Fruit fly (Drosophila melanogaster) whole organism, embryonic: ENCODE measurements around the gene Pk34A.

Experiments
- BEAF-32 ChIP-seq: fragments of 200-800 bp; sonication (Bioruptor generic); optimal IDR thresholded peaks from 3 replicates; lab custom pipeline; 2017; ENCODE audit warnings: missing biosample characterization, missing genetic modification characterization, mild to moderate bottlenecking, moderate library complexity, missing genetic modification reagents
- Blimp-1 ChIP-seq: fragments of 200-800 bp; sonication (Bioruptor generic); optimal IDR thresholded peaks from 3 replicates; lab custom pipeline; 2018; ENCODE audit warnings: missing biosample characterization, missing genetic modification characterization, mild to moderate bottlenecking, moderate library complexity, missing genetic modification reagents
- CG13624 ChIP-seq: fragments of 200-800 bp; sonication (Bioruptor generic); optimal IDR thresholded peaks from 2 replicates; lab custom pipeline; 2016; ENCODE audit warnings: missing biosample characterization, missing genetic modification characterization
- CG15073 ChIP-seq: fragments of 200-800 bp; sonication (Bioruptor generic); optimal IDR thresholded peaks from 2 replicates; lab custom pipeline; 2016; ENCODE audit warnings: missing biosample characterization, missing genetic modification characterization
- CG15514 ChIP-seq: fragments of 200-800 bp; sonication (Bioruptor generic); optimal IDR thresholded peaks from 3 replicates; lab custom pipeline; 2017; ENCODE audit warnings: missing biosample characterization, missing genetic modification characterization, mild to moderate bottlenecking, moderate library complexity, missing genetic modification reagents
- CG1792 ChIP-seq: fragments of 200-800 bp; sonication (Bioruptor generic); optimal IDR thresholded peaks from 2 replicates; lab custom pipeline; 2016; ENCODE audit warnings: missing biosample characterization, missing genetic modification characterization
- CG18619 ChIP-seq: fragments of 200-800 bp; sonication (Bioruptor generic); optimal IDR thresholded peaks from 3 replicates; lab custom pipeline; 2017; ENCODE audit warnings: missing biosample characterization, mild to moderate bottlenecking, missing genetic modification characterization
- CG18764 ChIP-seq: fragments of 200-800 bp; sonication (Bioruptor generic); optimal IDR thresholded peaks from 3 replicates; lab custom pipeline; 2016; ENCODE audit warnings: missing biosample characterization, missing genetic modification characterization
- CG2199 ChIP-seq: fragments of 200-800 bp; sonication (Bioruptor generic); IDR thresholded peaks from 3 replicates; pipeline ENCODE4 v1.3.6; 2022; ENCODE audit warnings: missing biosample characterization, missing genetic modification characterization
- CG2202 ChIP-seq: fragments of 200-800 bp; sonication (Bioruptor generic); optimal IDR thresholded peaks from 2 replicates; lab custom pipeline; 2018; ENCODE audit warnings: missing biosample characterization, mild to moderate bottlenecking, missing genetic modification characterization
- CG2889 ChIP-seq: fragments of 200-800 bp; sonication (Bioruptor generic); IDR thresholded peaks from 3 replicates; pipeline ENCODE4 v1.3.6; 2022; ENCODE audit warnings: missing biosample characterization, missing genetic modification characterization
- CG4282 ChIP-seq: fragments of 200-800 bp; sonication (Bioruptor generic); optimal IDR thresholded peaks from 2 replicates; lab custom pipeline; 2016; ENCODE audit warnings: missing biosample characterization, missing genetic modification characterization
- CG6254 ChIP-seq: fragments of 200-800 bp; sonication (Bioruptor generic); optimal IDR thresholded peaks from 3 replicates; lab custom pipeline; 2017; ENCODE audit warnings: mild to moderate bottlenecking, missing biosample characterization, missing genetic modification reagents, missing genetic modification characterization
- CG7987 ChIP-seq: fragments of 200-800 bp; sonication (Bioruptor generic); optimal IDR thresholded peaks from 2 replicates; lab custom pipeline; 2018; ENCODE audit warnings: missing biosample characterization, mild to moderate bottlenecking, missing genetic modification characterization, moderate library complexity
- CHES-1-like ChIP-seq: fragments of 200-800 bp; sonication (Bioruptor generic); optimal IDR thresholded peaks from 2 replicates; lab custom pipeline; 2016; ENCODE audit warnings: missing biosample characterization, missing genetic modification characterization
- CkIIα-i1 ChIP-seq: fragments of 200-800 bp; sonication (Bioruptor generic); IDR thresholded peaks from 2 replicates; pipeline ENCODE4 v1.3.6; 2022; ENCODE audit warnings: missing biosample characterization, missing genetic modification characterization
- Dp ChIP-seq: fragments of 200-800 bp; sonication (Bioruptor generic); optimal IDR thresholded peaks from 2 replicates; lab custom pipeline; 2018; ENCODE audit warnings: missing biosample characterization, mild to moderate bottlenecking, missing genetic modification characterization, moderate library complexity
- ERR ChIP-seq: fragments of 200-800 bp; sonication (Bioruptor generic); optimal IDR thresholded peaks from 2 replicates; lab custom pipeline; 2016; ENCODE audit warnings: missing biosample characterization, missing genetic modification characterization
- Elba2 ChIP-seq: fragments of 200-800 bp; sonication (Bioruptor generic); optimal IDR thresholded peaks from 3 replicates; lab custom pipeline; 2016; ENCODE audit warnings: missing biosample characterization, missing genetic modification characterization
- HmgD ChIP-seq: fragments of 200-800 bp; sonication (Bioruptor generic); optimal IDR thresholded peaks from 3 replicates; lab custom pipeline; 2016; ENCODE audit warnings: missing biosample characterization, missing genetic modification characterization
- Hr78 ChIP-seq, 2 experiments: fragments of 200-800 bp in 1 of 2; fragments of >200 bp in 1 of 2; sonication (Bioruptor generic) in 1 of 2; optimal IDR thresholded peaks; 2 replicates each; lab custom pipeline; 2017 to 2019; ENCODE audit warnings: missing biosample characterization in 2 of 2, missing genetic modification characterization in 2 of 2, mild to moderate bottlenecking in 1 of 2, moderate library complexity in 1 of 2
- Lpt ChIP-seq: fragments of >200 bp; optimal IDR thresholded peaks from 2 replicates; lab custom pipeline; 2018; ENCODE audit warnings: missing biosample characterization, missing genetic modification characterization
- MESR4 ChIP-seq: fragments of 200-800 bp; sonication (Bioruptor generic); optimal IDR thresholded peaks from 2 replicates; lab custom pipeline; 2018; ENCODE audit warnings: missing biosample characterization, mild to moderate bottlenecking, missing genetic modification characterization, moderate library complexity
- NC2α ChIP-seq: fragments of 200-800 bp; sonication (Bioruptor generic); optimal IDR thresholded peaks from 2 replicates; lab custom pipeline; 2016; ENCODE audit warnings: missing biosample characterization, missing genetic modification characterization
- Nf-YB ChIP-seq: fragments of 200-800 bp; sonication (Bioruptor generic); optimal IDR thresholded peaks from 3 replicates; lab custom pipeline; 2019; ENCODE audit warnings: missing biosample characterization, mild to moderate bottlenecking, missing genetic modification characterization, moderate library complexity
- Opbp ChIP-seq: fragments of 200-800 bp; sonication (Bioruptor generic); IDR thresholded peaks from 3 replicates; pipeline ENCODE4 v1.3.6; 2022; ENCODE audit warnings: missing biosample characterization, missing genetic modification characterization; ENCODE audit not compliant: partially characterized antibody
- Six4 ChIP-seq: fragments of 200-800 bp; sonication (Bioruptor generic); optimal IDR thresholded peaks from 2 replicates; lab custom pipeline; 2016; ENCODE audit warnings: missing biosample characterization, missing genetic modification characterization
- Tbp ChIP-seq: fragments of >200 bp; optimal IDR thresholded peaks from 2 replicates; lab custom pipeline; 2018; ENCODE audit warnings: missing biosample characterization, missing genetic modification characterization
- ac ChIP-seq: fragments of 200-800 bp; sonication (Bioruptor generic); optimal IDR thresholded peaks from 3 replicates; lab custom pipeline; 2017; ENCODE audit warnings: missing biosample characterization, mild to moderate bottlenecking, missing genetic modification characterization
- bcd ChIP-seq: fragments of 200-800 bp; sonication (Bioruptor generic); optimal IDR thresholded peaks from 2 replicates; lab custom pipeline; 2017; ENCODE audit warnings: missing biosample characterization, mild to moderate bottlenecking, missing genetic modification characterization
- cato ChIP-seq: fragments of 200-800 bp; sonication (Bioruptor generic); optimal IDR thresholded peaks from 2 replicates; lab custom pipeline; 2016; ENCODE audit warnings: missing biosample characterization, missing genetic modification characterization, borderline replicate concordance
- chinmo ChIP-seq: fragments of 200-800 bp; sonication (Bioruptor generic); IDR thresholded peaks from 4 replicates; pipeline ENCODE4 v1.3.6; 2022; ENCODE audit warnings: missing biosample characterization, missing genetic modification characterization; ENCODE audit not compliant: partially characterized antibody
- ftz-f1 ChIP-seq: fragments of 200-800 bp; sonication (Bioruptor generic); optimal IDR thresholded peaks from 2 replicates; lab custom pipeline; 2016; ENCODE audit warnings: missing biosample characterization, missing genetic modification characterization
- gcm2 ChIP-seq: fragments of 200-800 bp; sonication (Bioruptor generic); optimal IDR thresholded peaks from 2 replicates; lab custom pipeline; 2016; ENCODE audit warnings: missing biosample characterization, missing genetic modification characterization
- gem ChIP-seq: fragments of 200-800 bp; sonication (Bioruptor generic); optimal IDR thresholded peaks from 2 replicates; lab custom pipeline; 2019; ENCODE audit warnings: missing biosample characterization, mild to moderate bottlenecking, missing genetic modification characterization, moderate library complexity
- gfzf ChIP-seq: fragments of 200-800 bp; sonication (Bioruptor generic); optimal IDR thresholded peaks from 2 replicates; lab custom pipeline; 2016; ENCODE audit warnings: missing biosample characterization, mild to moderate bottlenecking, missing genetic modification characterization, moderate library complexity
- hkb ChIP-seq, 2 experiments: fragments of 200-800 bp in 1 of 2; fragments of >200 bp in 1 of 2; sonication (Bioruptor generic) in 1 of 2; IDR thresholded peaks in 1 of 2; optimal IDR thresholded peaks in 1 of 2; 2 replicates each; pipeline versions ENCODE4 v1.3.6 to Lab custom; 2017 to 2022; ENCODE audit warnings: missing biosample characterization in 1 of 2, missing genetic modification characterization in 1 of 2
- lab ChIP-seq: fragments of 200-800 bp; sonication (Bioruptor generic); optimal IDR thresholded peaks from 3 replicates; lab custom pipeline; 2017; ENCODE audit warnings: missing biosample characterization, missing genetic modification characterization, mild to moderate bottlenecking, moderate library complexity, missing genetic modification reagents
- lmd ChIP-seq: fragments of 200-800 bp; sonication (Bioruptor generic); IDR thresholded peaks from 2 replicates; pipeline ENCODE4 v1.3.6; 2022; ENCODE audit warnings: missing biosample characterization, missing genetic modification characterization
- otp ChIP-seq: fragments of 200-800 bp; sonication (Bioruptor generic); IDR thresholded peaks from 3 replicates; pipeline ENCODE4, ENCODE4 v1.3.6; 2022; ENCODE audit warnings: missing biosample characterization, missing genetic modification characterization
- p53 ChIP-seq: fragments of 200-800 bp; sonication (Bioruptor generic); optimal IDR thresholded peaks from 2 replicates; lab custom pipeline; 2016; ENCODE audit warnings: missing biosample characterization, missing genetic modification characterization
- sd ChIP-seq: fragments of 200-800 bp; sonication (Bioruptor generic); optimal IDR thresholded peaks from 3 replicates; lab custom pipeline; 2018; ENCODE audit warnings: missing biosample characterization, mild to moderate bottlenecking, missing genetic modification characterization, moderate library complexity
- sug ChIP-seq: fragments of 200-800 bp; optimal IDR thresholded peaks from 2 replicates; lab custom pipeline; 2019; ENCODE audit warnings: missing biosample characterization, mild to moderate bottlenecking, missing genetic modification characterization, moderate library complexity
- wek ChIP-seq: fragments of 200-800 bp; sonication (Bioruptor generic); optimal IDR thresholded peaks from 3 replicates; lab custom pipeline; 2018; ENCODE audit warnings: missing biosample characterization, mild to moderate bottlenecking, missing genetic modification characterization, moderate library complexity

Gene Pk34A

DNA sequence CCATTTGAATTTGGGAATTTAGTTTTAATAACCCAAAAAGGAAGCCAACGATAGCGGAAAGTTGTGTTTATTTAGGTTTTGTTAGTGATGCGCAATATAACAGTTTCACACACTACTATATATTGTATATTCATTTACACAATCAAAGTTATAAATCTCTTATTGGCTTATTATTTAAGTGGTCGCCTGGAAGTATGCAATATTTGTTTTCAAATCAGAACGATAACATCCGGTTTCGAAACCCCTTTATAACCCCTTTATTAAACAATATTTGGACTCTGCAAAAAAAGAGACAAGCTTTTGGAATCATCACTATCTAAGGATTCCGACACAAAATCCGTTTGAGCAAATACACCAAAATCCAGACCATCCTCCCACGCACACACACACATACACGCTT lies 707 bp upstream of the Pk34A start (continued):
- TF ChIP-seq CG6254 (GFP tag; lab: Kevin White, UChicago), result peak; percentile 11

DNA sequence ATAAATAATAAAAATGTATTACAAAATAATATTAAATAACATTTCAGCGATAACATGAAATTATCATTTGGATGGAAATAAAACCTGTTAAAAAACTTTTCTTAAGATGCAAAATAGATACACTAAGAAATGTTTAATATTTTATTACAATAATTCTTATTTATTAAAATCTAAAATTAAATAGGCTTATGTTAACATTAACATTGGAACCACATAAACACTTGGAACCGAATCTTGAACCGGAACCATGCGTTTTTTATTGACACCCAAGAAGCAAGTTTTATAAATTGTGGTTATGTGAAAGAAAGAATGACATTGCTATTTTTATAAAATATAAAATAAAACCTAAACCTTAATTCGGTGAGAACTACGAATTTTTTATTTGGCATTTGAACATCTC lies 1.6 kb downstream of the Pk34A start, which contains the start of gene kmg:
Gene kmg (plus strand): TSS at position 301 of the 400 bp plus-strand sequence.
- TF ChIP-seq p53 (GFP tag; lab: Kevin White, UChicago) (no peak), CG15514 (GFP tag; lab: Kevin White, UChicago) (peak; percentile 46), chinmo (GFP tag; lab: Robert Waterston, UW) (no peak), HmgD (no peak), CG18764 (GFP tag; lab: Kevin White, UChicago) (no peak), otp (GFP tag; lab: Robert Waterston, UW) (no peak), bcd (GFP tag; lab: Kevin White, UChicago) (no peak)

DNA sequence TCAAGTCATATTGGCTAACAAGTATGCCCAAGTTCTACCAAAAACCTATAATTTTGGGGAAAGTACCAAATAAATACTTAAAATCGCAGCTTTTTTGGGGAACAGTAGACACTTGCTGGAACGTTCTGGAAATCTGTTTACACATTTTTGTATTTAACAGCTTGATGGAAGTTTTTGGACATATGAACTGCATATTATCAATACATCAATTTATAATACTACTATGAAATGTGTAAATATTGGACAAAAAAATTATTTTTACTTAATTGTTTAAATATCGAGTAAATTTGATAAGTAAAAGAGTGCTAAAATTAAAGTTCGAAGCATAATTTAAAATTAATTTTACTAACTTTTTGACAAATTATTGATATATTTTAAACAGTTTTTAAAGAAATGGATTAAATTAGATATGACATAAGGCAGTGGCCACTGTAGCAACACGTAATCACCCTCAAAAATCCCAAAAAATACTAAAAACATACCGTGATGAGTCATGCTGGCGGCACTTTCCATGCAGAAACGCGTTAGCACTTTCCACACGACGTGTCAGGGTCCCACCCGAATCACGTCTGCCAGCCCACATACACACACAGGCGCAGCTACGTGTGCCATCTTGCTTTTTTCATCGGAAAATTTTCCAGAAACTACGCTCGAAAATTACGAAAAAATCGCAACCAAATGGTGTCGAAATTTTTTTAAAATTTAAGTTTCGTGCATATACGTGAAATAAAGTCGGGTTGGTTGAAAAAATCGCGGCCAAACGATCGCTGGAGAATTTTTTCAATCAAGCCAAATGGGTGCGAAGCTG lies 6.6 kb downstream of the Pk34A start, which contains the start of gene Sirt1:
Gene Sirt1 (plus strand): TSS at position 571 of the 808 bp plus-strand sequence.
- TF ChIP-seq hkb (optimal IDR thresholded peaks at IDR 0.05; lab: Kevin White, UChicago), result no peak
- peak; percentile 46; the same call in 1 of the 2 replicates for TF ChIP-seq hkb (GFP tag; IDR thresholded peaks at IDR 0.05; lab: Robert Waterston, UW)
- TF ChIP-seq wek (GFP tag; lab: Kevin White, UChicago), result no peak
- no peak for TF ChIP-seq CkIIα-i1 (GFP tag; lab: Robert Waterston, UW)
- TF ChIP-seq CG15073, result peak; percentile 44
- TF ChIP-seq Tbp (GFP tag; lab: Kevin White, UChicago), result no peak
- peak; percentile 90 for TF ChIP-seq lmd
- TF ChIP-seq gem (tag; lab: Kevin White, UChicago), result peak; percentile 95
- TF ChIP-seq gfzf (GFP tag; lab: Kevin White, UChicago), result peak; percentile 82
- peak; percentile 89 for TF ChIP-seq CG18619 (GFP tag; lab: Kevin White, UChicago)
- peak; percentile 83 for TF ChIP-seq Six4 (GFP tag; lab: Kevin White, UChicago)
- TF ChIP-seq Hr78 (GFP tag; optimal IDR thresholded peaks at IDR 0.05; lab: Kevin White, UChicago), result no peak
- TF ChIP-seq ac (GFP tag; lab: Kevin White, UChicago), result no peak
- no peak for TF ChIP-seq CG2199
- TF ChIP-seq Elba2 (GFP tag; lab: Kevin White, UChicago), result peak; percentile 73
- peak; percentile 73 for TF ChIP-seq cato
- peak; percentile 40 for TF ChIP-seq CG2202 (tag; lab: Kevin White, UChicago)
- TF ChIP-seq sug (tag; lab: Kevin White, UChicago), result peak; percentile 89
- no peak for TF ChIP-seq ftz-f1 (GFP tag; lab: Kevin White, UChicago)
- TF ChIP-seq Opbp (GFP tag; lab: Robert Waterston, UW), result peak; percentile 43; the same call in 1 of the 3 replicates
- no peak for TF ChIP-seq Dp
- TF ChIP-seq CG4282 (GFP tag; lab: Kevin White, UChicago), result peak; percentile 41
- no peak for TF ChIP-seq ERR (GFP tag; lab: Kevin White, UChicago)
- TF ChIP-seq Blimp-1 (GFP tag; lab: Kevin White, UChicago), result no peak
- peak; percentile 54 for TF ChIP-seq sd (tag; lab: Kevin White, UChicago)
- TF ChIP-seq CG13624, result peak; percentile 34
- no peak for TF ChIP-seq Lpt (GFP tag; lab: Kevin White, UChicago)
- TF ChIP-seq CG2889 (GFP tag; lab: Robert Waterston, UW), result peak; percentile 54; the same call in 1 of the 3 replicates
- TF ChIP-seq gcm2 (GFP tag; lab: Kevin White, UChicago), result no peak
- peak; percentile 25 for TF ChIP-seq BEAF-32 (GFP tag; lab: Kevin White, UChicago)
- TF ChIP-seq lab, result peak; percentile 76
- TF ChIP-seq Nf-YB (GFP tag; lab: Kevin White, UChicago), result peak; percentile 76
- peak; percentile 99 for TF ChIP-seq MESR4 (GFP tag; lab: Kevin White, UChicago)
- TF ChIP-seq CG7987 (GFP tag; lab: Kevin White, UChicago), result peak; percentile 24
- TF ChIP-seq NC2α (GFP tag; lab: Kevin White, UChicago), result no peak
- TF ChIP-seq CG1792 (GFP tag; lab: Kevin White, UChicago), result peak; percentile 4
- no peak for TF ChIP-seq CHES-1-like
